Worm (Caenorhabditis elegans) whole organism, early embryonic: Measurements from ENCODE around the gene irld-39.

Experiments
- B0310.2 ChIP-seq: sonication (generic microtip); optimal IDR thresholded peaks from 2 replicates; lab custom pipeline; 2016; ENCODE audit warnings: mild to moderate bottlenecking, missing genetic modification characterization, missing compliant biosample characterization
- aly-1 ChIP-seq: sonication (generic microtip); optimal IDR thresholded peaks from 2 replicates; lab custom pipeline; 2016; ENCODE audit warnings: missing genetic modification characterization, missing compliant biosample characterization
- ama-1 ChIP-seq: fragments of 150-350 bp; optimal IDR thresholded peaks from 2 replicates; lab custom pipeline; 2014
- ceh-36 ChIP-seq: sonication (generic microtip); optimal IDR thresholded peaks from 2 replicates; lab custom pipeline; 2016; ENCODE audit warnings: missing genetic modification characterization, inconsistent platforms, missing compliant biosample characterization
- ets-7 ChIP-seq: sonication (generic microtip); optimal IDR thresholded peaks from 2 replicates; lab custom pipeline; 2016; ENCODE audit warnings: missing genotype, missing genetic modification characterization, missing compliant biosample characterization
- hnd-1 ChIP-seq: sonication (generic microtip); optimal IDR thresholded peaks from 2 replicates; lab custom pipeline; 2016; ENCODE audit warnings: missing genetic modification characterization, missing compliant biosample characterization
- tbx-11 ChIP-seq: fragments of 200-800 bp; sonication (Bioruptor generic); IDR thresholded peaks from 2 replicates; pipeline ENCODE4 v1.3.6; 2022; ENCODE audit warnings: missing genetic modification characterization, missing compliant biosample characterization
- tbx-37 ChIP-seq: fragments of 200-800 bp; sonication (Bioruptor generic); conservative IDR thresholded peaks from 2 replicates; pipeline ENCODE4 v1.3.6; 2022; ENCODE audit warnings: missing genetic modification reagents, missing genetic modification characterization, missing compliant biosample characterization
- tra-4 ChIP-seq: sonication (generic microtip); optimal IDR thresholded peaks from 2 replicates; lab custom pipeline; 2017; ENCODE audit warnings: missing genetic modification characterization, missing compliant biosample characterization

ce11 chrIV:16191597-16191996 lies 41.4 kb upstream of the irld-39 start:
- TF ChIP-seq tbx-11, result no peak
- TF ChIP-seq ama-1 (lab: Kevin White, UChicago), result no peak
- TF ChIP-seq ets-7 (tag; lab: Kevin White, UChicago), result no peak
- no peak for TF ChIP-seq ceh-36 (tag; lab: Kevin White, UChicago)
- TF ChIP-seq tra-4 (tag; lab: Kevin White, UChicago), result no peak
- no peak for TF ChIP-seq B0310.2 (tag; lab: Kevin White, UChicago)
- no peak for TF ChIP-seq hnd-1 (tag; lab: Kevin White, UChicago)
- TF ChIP-seq aly-1 (tag; lab: Kevin White, UChicago), result no peak
- TF ChIP-seq tbx-37 (GFP tag; lab: Robert Waterston, UW), result no peak
